Worm (Caenorhabditis elegans) whole organism, L1 larva: ENCODE results near the gene cbs-1.

ENCODE experiments used
- aly-2 ChIP-seq: fragments of 150-350 bp; optimal IDR thresholded peaks from 2 replicates; lab custom pipeline; 2014; ENCODE audit warnings: missing biosample characterization, missing genetic modification characterization
- ama-1 ChIP-seq: fragments of 150-350 bp; optimal IDR thresholded peaks from 2 replicates; lab custom pipeline; 2014
- blmp-1 ChIP-seq: fragments of 150-350 bp; optimal IDR thresholded peaks from 2 replicates; lab custom pipeline; 2014; ENCODE audit warnings: missing biosample characterization, missing genetic modification characterization
- egl-27 ChIP-seq, 2 experiments: fragments of 150-350 bp in 1 of 2; sonication (generic microtip); optimal IDR thresholded peaks; 3 replicates each; lab custom pipeline; 2017 to 2018; ENCODE audit warnings: missing biosample characterization in 2 of 2, missing genetic modification characterization in 2 of 2, missing genetic modification reagents in 2 of 2
- lin-39 ChIP-seq: fragments of 150-350 bp; optimal IDR thresholded peaks from 2 replicates; lab custom pipeline; 2014; ENCODE audit warnings: missing biosample characterization, missing genetic modification reagents, missing genetic modification characterization
- lsy-2 ChIP-seq, 2 experiments: fragments of 150-350 bp; optimal IDR thresholded peaks; 2 replicates each; lab custom pipeline; 2014; ENCODE audit warnings: missing biosample characterization in 2 of 2, missing genetic modification characterization in 2 of 2
- mdl-1 ChIP-seq, 2 experiments: fragments of 150-350 bp; optimal IDR thresholded peaks; 2 replicates each; lab custom pipeline; 2014 to 2017; ENCODE audit warnings: missing biosample characterization in 2 of 2, missing genetic modification characterization in 2 of 2, inconsistent platforms in 1 of 2
- tbx-2 ChIP-seq: sonication (generic microtip); optimal IDR thresholded peaks from 2 replicates; lab custom pipeline; 2016; ENCODE audit warnings: missing genetic modification characterization, missing compliant biosample characterization
- unc-130 ChIP-seq: fragments of 150-350 bp; optimal IDR thresholded peaks from 2 replicates; lab custom pipeline; 2017; ENCODE audit warnings: missing biosample characterization, missing genetic modification characterization, inconsistent platforms
- ztf-11 ChIP-seq, 2 experiments: sonication (generic microtip); optimal IDR thresholded peaks; 2 replicates each; lab custom pipeline; 2016 to 2017; ENCODE audit warnings: missing genetic modification characterization in 2 of 2, missing biosample characterization in 1 of 2, missing compliant biosample characterization in 1 of 2

DNA sequence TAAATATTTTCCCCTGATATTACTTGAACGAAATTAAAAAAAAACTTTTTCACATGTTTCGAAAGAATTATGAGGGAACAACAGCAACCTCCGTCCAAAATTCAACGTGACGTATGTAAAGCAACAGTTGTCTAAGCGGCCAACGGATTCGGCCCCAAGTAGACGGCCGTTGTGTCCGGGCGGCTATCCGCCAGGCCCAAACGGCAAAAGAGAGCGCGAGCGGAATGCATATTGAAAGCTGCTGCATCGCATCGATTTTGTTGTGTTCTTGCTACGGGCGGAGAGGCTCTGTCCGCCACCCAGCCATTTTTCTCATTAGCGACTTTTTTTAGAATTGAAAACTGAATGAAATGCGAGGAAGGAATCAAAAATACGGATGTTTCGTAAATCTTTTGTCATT, 25.2 kb downstream of the cbs-1 start:
- TF ChIP-seq mdl-1 (tag; optimal IDR thresholded peaks at IDR 0.05; lab: Kevin White, UChicago) (no peak), egl-27 (tag; optimal IDR thresholded peaks at IDR 0.05; lab: Kevin White, UChicago) (no peak), ztf-11 (tag; optimal IDR thresholded peaks at IDR 0.05; lab: Kevin White, UChicago) (no peak), blmp-1 (tag; lab: Kevin White, UChicago) (no peak), lin-39 (tag; lab: Kevin White, UChicago) (no peak), tbx-2 (tag; lab: Kevin White, UChicago) (no peak), unc-130 (tag; lab: Kevin White, UChicago) (no peak), ama-1 (lab: Kevin White, UChicago) (no peak), aly-2 (tag; lab: Kevin White, UChicago) (no peak), lsy-2 (tag; optimal IDR thresholded peaks at IDR 0.05; lab: Kevin White, UChicago) (no peak)
